Worm (Caenorhabditis elegans) whole organism, midembryonic: ENCODE results near the gene ZK829.7.

Source experiments
- T22C8.4 ChIP-seq: fragments of 200-800 bp; sonication (Bioruptor generic); IDR thresholded peaks from 2 replicates; pipeline ENCODE4 v1.3.6; 2022; ENCODE audit warnings: missing genetic modification characterization, missing compliant biosample characterization
- cog-1 ChIP-seq: sonication (generic microtip); optimal IDR thresholded peaks from 2 replicates; lab custom pipeline; 2016; ENCODE audit warnings: missing genetic modification characterization, missing compliant biosample characterization
- flt-1 ChIP-seq: fragments of 200-800 bp; sonication (Bioruptor generic); IDR thresholded peaks from 2 replicates; pipeline ENCODE4 v1.3.6; 2022; ENCODE audit warnings: missing genetic modification characterization, missing compliant biosample characterization
- klf-2 ChIP-seq: fragments of 200-800 bp; sonication (Bioruptor generic); conservative IDR thresholded peaks from 2 replicates; pipeline ENCODE4 v1.3.6; 2022; ENCODE audit warnings: missing genetic modification reagents, missing genetic modification characterization, missing compliant biosample characterization
- med-1 ChIP-seq: sonication (generic microtip); optimal IDR thresholded peaks from 2 replicates; lab custom pipeline; 2017; ENCODE audit warnings: missing genetic modification characterization, mild to moderate bottlenecking, missing compliant biosample characterization, antibody characterized with exemption, missing genetic modification reagents; ENCODE audit not compliant: insufficient read depth
- ref-1 ChIP-seq: fragments of 200-800 bp; sonication (Bioruptor generic); conservative IDR thresholded peaks from 2 replicates; pipeline ENCODE4 v1.3.6; 2022; ENCODE audit warnings: missing genetic modification reagents, missing genetic modification characterization, missing compliant biosample characterization
- tab-1 ChIP-seq: fragments of 200-800 bp; sonication (Bioruptor generic); IDR thresholded peaks from 2 replicates; pipeline ENCODE4 v1.3.6; 2022; ENCODE audit warnings: missing genetic modification characterization, missing compliant biosample characterization
- ztf-23 ChIP-seq: fragments of 200-800 bp; sonication (Bioruptor generic); IDR thresholded peaks from 2 replicates; pipeline ENCODE4 v1.3.6; 2022; ENCODE audit warnings: missing genetic modification reagents, missing genetic modification characterization, missing compliant biosample characterization
- ztf-29 ChIP-seq: fragments of 200-800 bp; sonication (Bioruptor generic); IDR thresholded peaks from 2 replicates; pipeline ENCODE4 v1.3.6; 2022; ENCODE audit warnings: missing genetic modification reagents, missing genetic modification characterization, missing compliant biosample characterization

DNA sequence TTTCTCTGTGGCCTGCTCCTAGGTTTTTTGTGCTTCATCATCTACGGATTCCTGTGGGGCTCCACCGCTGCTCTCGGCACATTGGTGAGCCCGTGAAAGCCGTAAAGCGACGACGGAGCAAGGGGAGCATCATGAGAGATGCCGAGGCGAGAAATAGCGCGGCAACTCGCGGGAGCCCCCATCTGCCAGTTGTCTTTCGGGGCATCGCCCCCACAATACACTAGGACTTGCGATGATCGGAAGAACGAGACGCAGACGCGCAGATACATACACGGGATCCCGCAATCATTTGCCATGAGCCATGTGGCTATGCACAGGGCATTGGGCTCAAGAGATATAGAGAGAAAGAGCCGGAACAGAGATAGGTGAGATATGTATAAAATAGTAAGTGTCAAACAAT, 49.0 kb upstream of the ZK829.7 start:
- TF ChIP-seq ztf-23 (GFP tag; lab: Robert Waterston, UW): no peak
- TF ChIP-seq flt-1 (GFP tag; lab: Robert Waterston, UW): no peak
- no peak for TF ChIP-seq tab-1 (GFP tag; lab: Robert Waterston, UW)
- TF ChIP-seq med-1 (GFP tag; lab: Kevin White, UChicago): no peak
- TF ChIP-seq ref-1: no peak
- TF ChIP-seq T22C8.4 (GFP tag; lab: Robert Waterston, UW): no peak
- TF ChIP-seq cog-1 (tag; lab: Kevin White, UChicago): no peak
- no peak for TF ChIP-seq ztf-29 (GFP tag; lab: Robert Waterston, UW)
- no peak for TF ChIP-seq klf-2 (GFP tag; lab: Robert Waterston, UW)
